Worm (Caenorhabditis elegans): Measurements from ENCODE around the gene F46B6.5.

- TF ChIP-seq ama-1 (optimal IDR thresholded peaks at IDR 0.05) (no peak), ceh-36 (tag; optimal IDR thresholded peaks at IDR 0.05) (no peak), B0310.2 (tag; optimal IDR thresholded peaks at IDR 0.05) (no peak), pes-1 (GFP tag; IDR thresholded peaks at IDR 0.05) (no peak), tra-4 (tag; optimal IDR thresholded peaks at IDR 0.05) (no peak)
Measured at ce11 chrV:9753554-9753953, 29.3 kb downstream of the F46B6.5 start.
